Worm (Caenorhabditis elegans): ENCODE measurements around the gene pes-8.
"Not testable (repeated sequence)": the region's sequence is repeated elsewhere in the genome, so short reads cannot be mapped to it uniquely, and the experiment has no call there.

DNA sequence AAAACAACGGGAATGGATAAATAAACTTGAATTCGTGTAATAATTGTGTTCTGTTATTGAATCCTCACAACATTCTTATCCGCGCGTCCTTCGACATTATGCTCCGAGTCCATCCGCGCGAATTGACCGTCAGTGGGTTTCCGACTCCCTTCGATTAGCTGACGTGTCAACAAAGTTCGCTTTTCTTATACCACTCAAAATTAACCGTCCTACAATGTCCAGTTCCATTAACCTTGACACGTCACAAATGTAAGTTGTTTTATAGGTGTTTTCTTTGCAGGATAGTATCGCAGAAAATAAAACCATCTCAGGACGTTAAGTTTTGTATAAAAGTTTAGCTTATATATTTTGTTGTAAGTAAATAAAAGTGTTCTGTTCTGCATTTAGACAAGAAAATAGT lies 48.1 kb upstream of the pes-8 start, which contains the start of gene crb-3:
- TF ChIP-seq mep-1 (tag; optimal IDR thresholded peaks at IDR 0.05); nhr-237 (tag; optimal IDR thresholded peaks at IDR 0.05); mxl-2 (GFP tag; conservative IDR thresholded peaks at IDR 0.05); lin-39 (tag; optimal IDR thresholded peaks at IDR 0.05); fkh-10 (GFP tag; optimal IDR thresholded peaks at IDR 0.05); ztf-11 (tag; optimal IDR thresholded peaks at IDR 0.05); unc-39 (tag; optimal IDR thresholded peaks at IDR 0.05); lsy-2 (tag; optimal IDR thresholded peaks at IDR 0.05); nhr-11 (tag; optimal IDR thresholded peaks at IDR 0.05); nhr-28 (tag; optimal IDR thresholded peaks at IDR 0.05); nhr-76 (tag; optimal IDR thresholded peaks at IDR 0.05); ceh-28 (tag; optimal IDR thresholded peaks at IDR 0.05); skn-1 (tag; optimal IDR thresholded peaks at IDR 0.05); snpc-1.2 (GFP tag; IDR thresholded peaks at IDR 0.05): not testable (repeated sequence)
